Worm (Caenorhabditis elegans): Measurements from ENCODE around the gene lin-45.
A peak's percentile ranks its signal among the peaks of the same experiment; 100 is the strongest.

Gene lin-45

DNA sequence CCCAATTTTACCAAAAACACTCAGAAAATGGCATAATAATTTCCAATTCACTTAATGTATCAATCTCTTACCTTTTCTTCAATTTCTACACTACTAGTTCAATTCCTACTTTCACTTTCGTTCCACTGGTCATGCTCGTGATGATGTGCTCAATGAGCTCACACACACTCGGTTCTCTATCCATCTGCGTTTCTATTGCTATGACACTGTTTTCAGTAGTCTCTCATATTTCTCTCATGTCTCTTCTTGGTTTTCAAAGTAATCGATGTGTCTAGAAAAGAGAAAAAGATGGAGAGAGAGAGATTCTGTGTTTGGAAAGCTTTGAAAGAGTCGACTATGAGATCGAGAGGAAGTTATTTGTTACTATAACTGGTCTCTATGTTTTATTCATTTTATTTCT is 18.9 kb upstream of the lin-45 start (continued):
- peak; percentile 44 for TF ChIP-seq lin-15B (tag; optimal IDR thresholded peaks at IDR 0.05)

DNA sequence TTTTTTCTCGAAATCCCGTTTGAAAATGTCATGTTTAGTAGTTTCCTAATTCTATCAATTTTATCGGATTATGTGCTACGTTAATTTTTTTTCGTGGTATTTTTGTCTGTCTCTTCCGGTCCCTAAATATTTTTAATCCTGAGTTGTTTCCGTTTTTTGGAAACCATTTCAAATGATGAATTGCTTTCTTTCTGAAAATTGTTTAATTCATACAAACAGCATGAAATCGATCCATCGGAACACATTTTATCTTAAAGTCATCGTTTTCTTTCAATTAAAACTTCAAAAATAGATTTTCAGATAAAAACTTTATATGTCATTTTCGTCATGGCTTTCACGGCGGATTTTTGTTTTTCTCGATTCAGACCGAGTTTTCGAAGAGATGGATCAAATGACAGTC is 14.0 kb upstream of the lin-45 start, which contains the start of gene spd-3:
Gene spd-3, plus strand, starts transcription at position 301 of the 400 bp plus-strand sequence.
- TF ChIP-seq nhr-43 (tag; optimal IDR thresholded peaks at IDR 0.05; ENCODE audit: poor library complexity, severe bottlenecking) (no peak), pqm-1 (tag; optimal IDR thresholded peaks at IDR 0.05) (no peak), nhr-12 (tag; optimal IDR thresholded peaks at IDR 0.05) (no peak), ztf-11 (tag; optimal IDR thresholded peaks at IDR 0.05) (no peak), skn-1 (tag; optimal IDR thresholded peaks at IDR 0.05) (no peak), elt-1 (tag; optimal IDR thresholded peaks at IDR 0.05) (no peak), sea-2 (GFP tag; optimal IDR thresholded peaks at IDR 0.05) (no peak), hmg-11 (tag; optimal IDR thresholded peaks at IDR 0.05) (no peak), ama-1 (optimal IDR thresholded peaks at IDR 0.05) (no peak), nhr-23 (tag; optimal IDR thresholded peaks at IDR 0.05) (no peak), zag-1 (tag; optimal IDR thresholded peaks at IDR 0.05) (no peak), unc-62 (GFP tag; optimal IDR thresholded peaks at IDR 0.05) (no peak), tbx-2 (tag; optimal IDR thresholded peaks at IDR 0.05) (no peak), egl-5 (tag; optimal IDR thresholded peaks at IDR 0.05) (no peak), ZK546.5 (tag; optimal IDR thresholded peaks at IDR 0.05) (no peak), daf-12 (tag; optimal IDR thresholded peaks at IDR 0.05) (no peak), fkh-10 (GFP tag; optimal IDR thresholded peaks at IDR 0.05) (no peak), elt-3 (tag; optimal IDR thresholded peaks at IDR 0.05) (no peak), mdl-1 (tag; optimal IDR thresholded peaks at IDR 0.05) (no peak), nfya-1 (tag; optimal IDR thresholded peaks at IDR 0.05; ENCODE audit: insufficient read depth) (no peak)

DNA sequence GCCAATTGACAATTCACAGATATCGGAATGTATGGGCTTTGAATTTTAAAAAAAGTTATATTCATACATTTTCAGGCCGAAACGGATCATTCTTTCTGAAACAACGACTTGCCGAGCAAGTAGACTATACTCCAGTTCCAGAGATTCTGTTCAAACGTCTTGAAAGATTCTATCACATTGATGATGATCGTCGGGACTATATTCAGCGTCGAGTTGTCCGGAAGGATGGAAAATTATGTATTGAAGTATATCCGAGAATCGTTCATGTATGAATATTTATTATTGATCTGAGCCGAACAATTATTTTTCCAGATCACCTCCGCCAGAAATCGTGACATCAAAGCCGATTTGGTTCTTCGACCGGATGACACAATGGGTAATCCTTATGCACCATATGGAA is 9.2 kb upstream of the lin-45 start:
- TF ChIP-seq ceh-9 (tag; optimal IDR thresholded peaks at IDR 0.05) (no peak), mdl-1 (tag; optimal IDR thresholded peaks at IDR 0.05) (no peak), nhr-23 (tag; optimal IDR thresholded peaks at IDR 0.05) (no peak), fos-1 (tag; optimal IDR thresholded peaks at IDR 0.05) (no peak), sea-2 (GFP tag; optimal IDR thresholded peaks at IDR 0.05) (no peak), mml-1 (tag; optimal IDR thresholded peaks at IDR 0.05) (no peak), daf-12 (tag; optimal IDR thresholded peaks at IDR 0.05) (no peak), ceh-28 (tag; optimal IDR thresholded peaks at IDR 0.05) (no peak), tbx-2 (tag; optimal IDR thresholded peaks at IDR 0.05) (no peak), nhr-237 (tag; optimal IDR thresholded peaks at IDR 0.05) (no peak), fkh-10 (GFP tag; optimal IDR thresholded peaks at IDR 0.05) (no peak), nhr-25 (tag; optimal IDR thresholded peaks at IDR 0.05) (no peak), elt-1 (tag; optimal IDR thresholded peaks at IDR 0.05) (no peak), nhr-43 (tag; optimal IDR thresholded peaks at IDR 0.05; ENCODE audit: poor library complexity, severe bottlenecking) (no peak), skn-1 (tag; optimal IDR thresholded peaks at IDR 0.05) (no peak), nhr-76 (tag; optimal IDR thresholded peaks at IDR 0.05) (no peak)

DNA sequence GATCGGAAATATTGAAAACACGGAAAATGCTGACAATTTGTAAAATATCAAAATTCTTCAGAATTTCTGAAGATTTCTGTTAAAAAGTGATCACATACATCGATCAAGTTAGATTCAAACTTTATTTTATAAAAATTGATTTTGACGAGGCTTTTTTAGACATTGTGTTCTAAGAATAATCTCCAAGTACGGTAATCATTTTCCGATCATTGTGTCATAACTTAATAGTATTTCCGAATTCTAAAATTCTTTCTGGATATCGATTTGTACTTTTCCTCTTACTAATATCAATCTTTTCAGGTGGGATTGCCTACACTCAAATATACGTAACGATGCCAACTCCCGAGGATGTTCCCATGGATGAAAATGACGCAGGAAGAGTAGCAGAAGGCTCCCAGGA is 8.6 kb upstream of the lin-45 start, which contains the start of gene usp-4:
Gene usp-4, plus strand, starts transcription at position 301 of the 400 bp plus-strand sequence.
- TF ChIP-seq unc-39 (tag; optimal IDR thresholded peaks at IDR 0.05) (no peak), lin-15B (tag; optimal IDR thresholded peaks at IDR 0.05) (no peak), elt-2 (tag; optimal IDR thresholded peaks at IDR 0.05) (no peak), aly-2 (tag; optimal IDR thresholded peaks at IDR 0.05) (no peak), ceh-16 (tag; optimal IDR thresholded peaks at IDR 0.05) (no peak), nhr-67 (tag; optimal IDR thresholded peaks at IDR 0.05) (no peak), R02D3.7 (tag; optimal IDR thresholded peaks at IDR 0.05) (no peak), unc-62 (GFP tag; optimal IDR thresholded peaks at IDR 0.05) (no peak)

DNA sequence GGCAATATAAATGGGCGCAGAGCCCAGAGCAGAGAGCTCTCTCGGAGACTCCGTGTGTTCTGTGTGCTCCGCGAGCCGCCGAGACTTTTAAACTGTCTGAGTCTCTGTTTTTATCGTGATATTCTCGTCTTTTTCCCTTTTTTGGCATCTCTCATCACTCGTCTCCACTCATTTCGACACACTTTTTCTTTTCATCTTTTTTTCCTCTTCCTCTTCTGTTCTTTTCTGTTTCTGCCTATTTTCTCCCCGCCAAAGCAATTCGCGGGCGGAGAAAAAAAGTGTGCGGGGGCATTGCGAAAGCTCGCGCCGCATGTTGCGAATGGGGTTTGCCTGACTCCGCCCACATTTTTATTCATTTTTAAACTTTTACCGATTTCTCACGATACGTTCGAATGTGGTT is 8.0 kb upstream of the lin-45 start:
- peak; percentile 12 for TF ChIP-seq unc-39 (tag; optimal IDR thresholded peaks at IDR 0.05)
- peak; percentile 58 for TF ChIP-seq ceh-28 (tag; optimal IDR thresholded peaks at IDR 0.05)
- peak; percentile 90 for TF ChIP-seq nhr-23 (tag; optimal IDR thresholded peaks at IDR 0.05)
- TF ChIP-seq nfya-1 (tag; optimal IDR thresholded peaks at IDR 0.05; ENCODE audit: insufficient read depth) = peak; percentile 92
- peak; percentile 68 for TF ChIP-seq ama-1 (optimal IDR thresholded peaks at IDR 0.05)
- TF ChIP-seq nhr-25 (tag; optimal IDR thresholded peaks at IDR 0.05) = peak; percentile 57
- TF ChIP-seq tbx-2 (tag; optimal IDR thresholded peaks at IDR 0.05) = peak; percentile 72
- peak; percentile 10 for TF ChIP-seq nhr-77 (tag; optimal IDR thresholded peaks at IDR 0.05)
- TF ChIP-seq snpc-4 (tag; optimal IDR thresholded peaks at IDR 0.05) = peak; percentile 81
- peak; percentile 73 for TF ChIP-seq egl-27 (tag; optimal IDR thresholded peaks at IDR 0.05)
- TF ChIP-seq fkh-10 (GFP tag; optimal IDR thresholded peaks at IDR 0.05) = peak; percentile 76
- TF ChIP-seq fkh-2 (tag; optimal IDR thresholded peaks at IDR 0.05) = no peak
- peak; percentile 58 for TF ChIP-seq unc-62 (GFP tag; optimal IDR thresholded peaks at IDR 0.05)
- peak; percentile 72 for TF ChIP-seq elt-2 (tag; optimal IDR thresholded peaks at IDR 0.05)
- peak; percentile 54 for TF ChIP-seq pqm-1 (tag; optimal IDR thresholded peaks at IDR 0.05)
- TF ChIP-seq ztf-4 (tag; optimal IDR thresholded peaks at IDR 0.05) = no peak
- TF ChIP-seq ceh-16 (tag; optimal IDR thresholded peaks at IDR 0.05) = peak; percentile 63
- no peak for TF ChIP-seq ceh-82 (tag; optimal IDR thresholded peaks at IDR 0.05)
- no peak for TF ChIP-seq nhr-11 (tag; optimal IDR thresholded peaks at IDR 0.05)
- peak; percentile 95 for TF ChIP-seq hmg-11 (tag; optimal IDR thresholded peaks at IDR 0.05)
- TF ChIP-seq sea-2 (GFP tag; optimal IDR thresholded peaks at IDR 0.05) = no peak
- no peak for TF ChIP-seq nhr-28 (tag; optimal IDR thresholded peaks at IDR 0.05)
- peak; percentile 78 for TF ChIP-seq lin-15B (tag; optimal IDR thresholded peaks at IDR 0.05)
- TF ChIP-seq R02D3.7 (tag; optimal IDR thresholded peaks at IDR 0.05) = peak; percentile 48
- TF ChIP-seq nhr-67 (tag; optimal IDR thresholded peaks at IDR 0.05) = peak; percentile 3
- peak; percentile 89 for TF ChIP-seq pha-4 (tag; optimal IDR thresholded peaks at IDR 0.05)
- TF ChIP-seq nhr-237 (tag; optimal IDR thresholded peaks at IDR 0.05) = no peak
- peak; percentile 47 for TF ChIP-seq zag-1 (tag; optimal IDR thresholded peaks at IDR 0.05)
- no peak for TF ChIP-seq ZK546.5 (tag; optimal IDR thresholded peaks at IDR 0.05)

Data from whole organism, L3 larva.